Fruit fly (Drosophila melanogaster) whole organism, embryonic: ENCODE measurements around the gene trx.

Experiments
- CG10979 ChIP-seq: fragments of 200-800 bp; sonication (Bioruptor generic); optimal IDR thresholded peaks from 2 replicates; lab custom pipeline; 2018; ENCODE audit warnings: missing biosample characterization, mild to moderate bottlenecking, missing genetic modification characterization, moderate library complexity
- usp ChIP-seq: fragments of >200 bp; optimal IDR thresholded peaks from 2 replicates; lab custom pipeline; 2017; ENCODE audit warnings: missing biosample characterization, missing genetic modification characterization

DNA sequence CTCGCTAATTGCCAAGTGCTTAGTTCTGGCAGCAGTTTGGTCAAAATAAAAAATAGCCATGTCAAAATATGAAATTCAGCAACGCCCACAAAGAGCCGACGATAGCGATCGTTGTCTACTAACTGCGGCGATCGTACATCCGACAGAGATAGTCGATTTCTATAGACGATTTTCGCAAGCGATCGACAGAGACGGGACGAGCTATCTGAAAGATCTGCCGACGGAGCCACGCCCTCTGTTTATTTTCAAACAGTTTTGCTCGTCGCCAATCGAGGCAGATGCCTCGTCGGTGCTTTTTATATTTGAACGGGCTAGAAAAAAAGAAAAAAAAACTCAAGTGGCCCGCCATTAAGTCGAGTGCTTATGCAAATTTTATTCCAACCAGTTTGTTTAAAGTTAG lies 48.8 kb upstream of the trx start:
- no peak for TF ChIP-seq usp
- TF ChIP-seq CG10979 (tag; lab: Kevin White, UChicago) = no peak
